Worm (Caenorhabditis elegans): Measurements from ENCODE around the gene iars-1.

- TF ChIP-seq lsy-2 (tag; optimal IDR thresholded peaks at IDR 0.05): no peak
- no peak for TF ChIP-seq nhr-28 (tag; optimal IDR thresholded peaks at IDR 0.05)
- TF ChIP-seq unc-62 (GFP tag; optimal IDR thresholded peaks at IDR 0.05): peak; percentile 52
- no peak for TF ChIP-seq snpc-4 (tag; optimal IDR thresholded peaks at IDR 0.05)
- peak; percentile 67 for TF ChIP-seq mls-2 (tag; optimal IDR thresholded peaks at IDR 0.05)
- no peak for TF ChIP-seq nhr-237 (tag; optimal IDR thresholded peaks at IDR 0.05)
- peak; percentile 71 for TF ChIP-seq blmp-1 (tag; optimal IDR thresholded peaks at IDR 0.05)
- no peak for TF ChIP-seq elt-3 (tag; optimal IDR thresholded peaks at IDR 0.05)
- peak; percentile 14 for TF ChIP-seq pha-4 (tag; optimal IDR thresholded peaks at IDR 0.05)
- TF ChIP-seq lin-32 (GFP tag; optimal IDR thresholded peaks at IDR 0.05): no peak
These were observed 35.0 kb downstream of the iars-1 start, which contains the start of gene gpa-7 for ce11 chrIV:10403193-10404058.

Data from whole organism, mixed stage, embryonic.